Fruit fly (Drosophila melanogaster) whole organism, embryonic: ENCODE data around the gene pim.
A peak's percentile ranks its signal among the peaks of the same experiment; 100 is the strongest.

Experiments used
- CG11085 ChIP-seq: fragments of 200-800 bp; sonication (Bioruptor generic); IDR thresholded peaks from 2 replicates; pipeline ENCODE4 v1.3.6; 2022; ENCODE audit warnings: missing biosample characterization, missing genetic modification characterization
- CG11723 ChIP-seq: fragments of 200-800 bp; sonication (Bioruptor generic); optimal IDR thresholded peaks from 2 replicates; lab custom pipeline; 2017; ENCODE audit warnings: missing biosample characterization, mild to moderate bottlenecking, missing genetic modification characterization
- CG12659 ChIP-seq: fragments of 200-800 bp; sonication (Bioruptor generic); optimal IDR thresholded peaks from 3 replicates; lab custom pipeline; 2017; ENCODE audit warnings: mild to moderate bottlenecking, missing biosample characterization, missing genetic modification reagents, missing genetic modification characterization
- CG17359 ChIP-seq: fragments of 200-800 bp; sonication (Bioruptor generic); optimal IDR thresholded peaks from 3 replicates; lab custom pipeline; 2018; ENCODE audit warnings: missing biosample characterization, mild to moderate bottlenecking, missing genetic modification characterization, moderate library complexity
- CG17829 ChIP-seq: fragments of 200-800 bp; optimal IDR thresholded peaks from 2 replicates; lab custom pipeline; 2019; ENCODE audit warnings: missing biosample characterization, mild to moderate bottlenecking, missing genetic modification characterization, moderate library complexity
- CG2678 ChIP-seq: fragments of 200-800 bp; sonication (Bioruptor generic); optimal IDR thresholded peaks from 3 replicates; lab custom pipeline; 2019; ENCODE audit warnings: missing biosample characterization, mild to moderate bottlenecking, missing genetic modification characterization, moderate library complexity
- CG30020 ChIP-seq: fragments of 200-800 bp; optimal IDR thresholded peaks from 2 replicates; lab custom pipeline; 2019; ENCODE audit warnings: missing biosample characterization, mild to moderate bottlenecking, missing genetic modification characterization, moderate library complexity
- CG31365 ChIP-seq: fragments of 200-800 bp; sonication (Bioruptor generic); optimal IDR thresholded peaks from 2 replicates; lab custom pipeline; 2018; ENCODE audit warnings: missing biosample characterization, mild to moderate bottlenecking, missing genetic modification characterization
- CG32772 ChIP-seq: fragments of 200-800 bp; sonication (Bioruptor generic); IDR thresholded peaks from 2 replicates; pipeline ENCODE4 v1.3.6; 2022; ENCODE audit warnings: missing biosample characterization, missing genetic modification characterization
- CG3407 ChIP-seq: fragments of 200-800 bp; sonication (Bioruptor generic); optimal IDR thresholded peaks from 2 replicates; lab custom pipeline; 2018; ENCODE audit warnings: missing biosample characterization, mild to moderate bottlenecking, missing genetic modification characterization
- CG34224 ChIP-seq: fragments of 200-800 bp; sonication (Bioruptor generic); IDR thresholded peaks from 3 replicates; pipeline ENCODE4 v1.3.6; 2022; ENCODE audit warnings: missing biosample characterization, missing genetic modification characterization; ENCODE audit not compliant: partially characterized antibody
- CG4360 ChIP-seq: fragments of 200-800 bp; sonication (Bioruptor generic); IDR thresholded peaks from 2 replicates; pipeline ENCODE4 v1.3.6; 2022; ENCODE audit warnings: missing biosample characterization, missing genetic modification characterization
- CG9609 ChIP-seq: fragments of 200-800 bp; sonication (Bioruptor generic); optimal IDR thresholded peaks from 3 replicates; lab custom pipeline; 2016; ENCODE audit warnings: missing biosample characterization, missing genetic modification characterization
- CTCF ChIP-seq: fragments of 200-800 bp; sonication (Bioruptor generic); optimal IDR thresholded peaks from 2 replicates; lab custom pipeline; 2017; ENCODE audit warnings: missing biosample characterization, mild to moderate bottlenecking, missing genetic modification characterization, moderate library complexity
- Dll ChIP-seq: fragments of 200-800 bp; sonication (Bioruptor generic); IDR thresholded peaks from 4 replicates; pipeline ENCODE4 v1.3.6; 2022; ENCODE audit warnings: missing biosample characterization, missing genetic modification characterization; ENCODE audit not compliant: partially characterized antibody
- Dref ChIP-seq: fragments of 200-800 bp; sonication (Bioruptor generic); IDR thresholded peaks from 2 replicates; pipeline ENCODE4 v1.3.6; 2022; ENCODE audit warnings: missing biosample characterization, missing genetic modification characterization
- E2f2 ChIP-seq: fragments of 200-800 bp; sonication (Bioruptor generic); IDR thresholded peaks from 2 replicates; pipeline ENCODE4 v1.3.6; 2022; ENCODE audit warnings: missing biosample characterization, missing genetic modification characterization
- Eip74EF ChIP-seq, 2 experiments: fragments of 200-800 bp in 1 of 2; fragments of >200 bp in 1 of 2; sonication (Bioruptor generic) in 1 of 2; optimal IDR thresholded peaks; 2 replicates each; lab custom pipeline; 2017 to 2019; ENCODE audit warnings: missing biosample characterization in 2 of 2, missing genetic modification characterization in 2 of 2, mild to moderate bottlenecking in 1 of 2, moderate library complexity in 1 of 2
- GATAe ChIP-seq: fragments of 200-800 bp; sonication (Bioruptor generic); conservative IDR thresholded peaks from 2 replicates; pipeline ENCODE4 v1.3.6; 2022; ENCODE audit warnings: missing biosample characterization, missing genetic modification characterization
- HmgD ChIP-seq: fragments of 200-800 bp; sonication (Bioruptor generic); optimal IDR thresholded peaks from 3 replicates; lab custom pipeline; 2016; ENCODE audit warnings: missing biosample characterization, missing genetic modification characterization
- HmgZ ChIP-seq: fragments of 200-800 bp; sonication (Bioruptor generic); optimal IDR thresholded peaks from 2 replicates; lab custom pipeline; 2018; ENCODE audit warnings: missing biosample characterization, mild to moderate bottlenecking, missing genetic modification characterization
- Hr39 ChIP-seq: fragments of >200 bp; optimal IDR thresholded peaks from 2 replicates; lab custom pipeline; 2017
- Hsf ChIP-seq: fragments of 200-800 bp; sonication (Bioruptor generic); optimal IDR thresholded peaks from 3 replicates; lab custom pipeline; 2016; ENCODE audit warnings: missing biosample characterization, missing genetic modification characterization
- Meics ChIP-seq: fragments of 200-800 bp; sonication (Bioruptor generic); optimal IDR thresholded peaks from 2 replicates; lab custom pipeline; 2017; ENCODE audit warnings: missing biosample characterization, mild to moderate bottlenecking, missing genetic modification characterization
- NC2α ChIP-seq: fragments of 200-800 bp; sonication (Bioruptor generic); optimal IDR thresholded peaks from 2 replicates; lab custom pipeline; 2016; ENCODE audit warnings: missing biosample characterization, missing genetic modification characterization
- Oaz ChIP-seq: fragments of 200-800 bp; sonication (Bioruptor generic); IDR thresholded peaks from 2 replicates; pipeline ENCODE4 v1.3.6; 2022; ENCODE audit warnings: missing biosample characterization, missing genetic modification characterization
- TFAM ChIP-seq: fragments of 200-800 bp; sonication (Bioruptor generic); optimal IDR thresholded peaks from 2 replicates; lab custom pipeline; 2017; ENCODE audit warnings: missing biosample characterization, missing genetic modification characterization, inconsistent platforms
- Taf1 ChIP-seq: fragments of 200-800 bp; sonication (Bioruptor generic); IDR thresholded peaks from 2 replicates; pipeline ENCODE4 v1.3.6; 2022; ENCODE audit warnings: missing biosample characterization, missing genetic modification characterization
- ab ChIP-seq: fragments of 200-800 bp; sonication (Bioruptor generic); optimal IDR thresholded peaks from 2 replicates; lab custom pipeline; 2016; ENCODE audit warnings: missing biosample characterization, missing genetic modification characterization
- ato ChIP-seq: fragments of 200-800 bp; sonication (Bioruptor generic); IDR thresholded peaks from 2 replicates; pipeline ENCODE4 v1.3.6; 2022; ENCODE audit warnings: missing biosample characterization, missing genetic modification characterization; ENCODE audit not compliant: partially characterized antibody
- da ChIP-seq: fragments of 200-800 bp; sonication (Bioruptor generic); optimal IDR thresholded peaks from 2 replicates; lab custom pipeline; 2016; ENCODE audit warnings: missing biosample characterization, missing genetic modification characterization
- eyg ChIP-seq: fragments of 200-800 bp; sonication (Bioruptor generic); optimal IDR thresholded peaks from 3 replicates; lab custom pipeline; 2016; ENCODE audit warnings: missing biosample characterization, missing genetic modification characterization
- fu2 ChIP-seq: fragments of 200-800 bp; sonication (Bioruptor generic); optimal IDR thresholded peaks from 2 replicates; lab custom pipeline; 2016; ENCODE audit warnings: missing biosample characterization, missing genetic modification characterization
- grau ChIP-seq: fragments of 200-800 bp; optimal IDR thresholded peaks from 3 replicates; lab custom pipeline; 2019; ENCODE audit warnings: missing biosample characterization, mild to moderate bottlenecking, missing genetic modification characterization, moderate library complexity
- grn ChIP-seq: fragments of 200-800 bp; sonication (Bioruptor generic); optimal IDR thresholded peaks from 3 replicates; lab custom pipeline; 2017; ENCODE audit warnings: missing biosample characterization, missing genetic modification characterization
- gsb-n ChIP-seq: fragments of 200-800 bp; sonication (Bioruptor generic); optimal IDR thresholded peaks from 3 replicates; lab custom pipeline; 2018; ENCODE audit warnings: missing biosample characterization, mild to moderate bottlenecking, missing genetic modification characterization
- gt ChIP-seq: fragments of 200-800 bp; sonication (Bioruptor generic); IDR thresholded peaks from 2 replicates; pipeline ENCODE4 v1.3.6; 2022; ENCODE audit warnings: missing biosample characterization, missing genetic modification characterization
- ind ChIP-seq: fragments of 200-800 bp; sonication (Bioruptor generic); optimal IDR thresholded peaks from 3 replicates; lab custom pipeline; 2016; ENCODE audit warnings: missing biosample characterization, missing genetic modification characterization
- maf-S ChIP-seq: fragments of 200-800 bp; sonication (Bioruptor generic); optimal IDR thresholded peaks from 2 replicates; lab custom pipeline; 2016; ENCODE audit warnings: missing biosample characterization, missing genetic modification characterization
- mam ChIP-seq: fragments of 200-800 bp; sonication (Bioruptor generic); optimal IDR thresholded peaks from 3 replicates; lab custom pipeline; 2016; ENCODE audit warnings: missing biosample characterization, missing genetic modification characterization
- nau ChIP-seq: fragments of 200-800 bp; sonication (Bioruptor generic); optimal IDR thresholded peaks from 3 replicates; lab custom pipeline; 2017; ENCODE audit warnings: missing biosample characterization, mild to moderate bottlenecking, missing genetic modification characterization, missing genetic modification reagents
- otp ChIP-seq: fragments of 200-800 bp; sonication (Bioruptor generic); IDR thresholded peaks from 3 replicates; pipeline ENCODE4, ENCODE4 v1.3.6; 2022; ENCODE audit warnings: missing biosample characterization, missing genetic modification characterization
- repo ChIP-seq: fragments of 200-800 bp; sonication (Bioruptor generic); optimal IDR thresholded peaks from 2 replicates; lab custom pipeline; 2016; ENCODE audit warnings: missing biosample characterization, missing genetic modification characterization
- row ChIP-seq: fragments of 200-800 bp; sonication (Bioruptor generic); IDR thresholded peaks from 3 replicates; pipeline ENCODE4 v1.3.6; 2022; ENCODE audit warnings: missing biosample characterization, missing genetic modification characterization
- run ChIP-seq: fragments of 200-800 bp; sonication (Bioruptor generic); optimal IDR thresholded peaks from 3 replicates; lab custom pipeline; 2018; ENCODE audit warnings: missing biosample characterization, mild to moderate bottlenecking, missing genetic modification characterization
- scrt ChIP-seq: fragments of 200-800 bp; sonication (Bioruptor generic); optimal IDR thresholded peaks from 2 replicates; lab custom pipeline; 2018; ENCODE audit warnings: missing biosample characterization, mild to moderate bottlenecking, missing genetic modification characterization, moderate library complexity
- sna ChIP-seq: fragments of 200-800 bp; sonication (Bioruptor generic); IDR thresholded peaks from 2 replicates; pipeline ENCODE4 v1.3.6; 2022; ENCODE audit warnings: missing biosample characterization, missing genetic modification characterization; ENCODE audit not compliant: partially characterized antibody
- sug ChIP-seq: fragments of 200-800 bp; optimal IDR thresholded peaks from 2 replicates; lab custom pipeline; 2019; ENCODE audit warnings: missing biosample characterization, mild to moderate bottlenecking, missing genetic modification characterization, moderate library complexity
- tio ChIP-seq: fragments of 200-800 bp; sonication (Bioruptor generic); optimal IDR thresholded peaks from 2 replicates; lab custom pipeline; 2017; ENCODE audit warnings: missing biosample characterization, missing genetic modification characterization, inconsistent platforms
- vvl ChIP-seq: fragments of 200-800 bp; sonication (Bioruptor generic); IDR thresholded peaks from 2 replicates; pipeline ENCODE4 v1.3.6; 2022; ENCODE audit warnings: missing biosample characterization, missing genetic modification characterization
- zen2 ChIP-seq: fragments of 200-800 bp; sonication (Bioruptor generic); IDR thresholded peaks from 3 replicates; pipeline ENCODE4 v1.3.6; 2022; ENCODE audit warnings: missing biosample characterization, missing genetic modification characterization; ENCODE audit not compliant: partially characterized antibody

Gene pim

dm6 chr2L:10405008-10405654 lies 42.3 kb downstream of the pim start, which contains the start of the genes CG17768, LSm-4 and Ir31a (continued):
- TF ChIP-seq fu2 (GFP tag; lab: Kevin White, UChicago): no peak
- no peak for TF ChIP-seq Hr39 (lab: Kevin White, UChicago)
- TF ChIP-seq Taf1 (GFP tag; lab: Robert Waterston, UW): no peak
- no peak for TF ChIP-seq eyg
- TF ChIP-seq CG17829 (tag; lab: Kevin White, UChicago): no peak
- peak; percentile 54 for TF ChIP-seq row (GFP tag; lab: Robert Waterston, UW)
- no peak for TF ChIP-seq CG31365 (tag; lab: Kevin White, UChicago)
- no peak for TF ChIP-seq CG32772 (GFP tag; lab: Robert Waterston, UW)
- TF ChIP-seq gsb-n: no peak
- peak; percentile 85 for TF ChIP-seq CG34224 (GFP tag; lab: Robert Waterston, UW)
- TF ChIP-seq tio (GFP tag; lab: Kevin White, UChicago): no peak
- TF ChIP-seq maf-S (GFP tag; lab: Kevin White, UChicago): no peak
- no peak for TF ChIP-seq grn (GFP tag; lab: Kevin White, UChicago)
- no peak for TF ChIP-seq HmgD
- no peak for TF ChIP-seq ab (GFP tag; lab: Kevin White, UChicago)
- no peak for TF ChIP-seq sug (tag; lab: Kevin White, UChicago)
- TF ChIP-seq CG3407: no peak
- TF ChIP-seq CG9609: no peak
- no peak for TF ChIP-seq grau (tag; lab: Kevin White, UChicago)
- TF ChIP-seq ind (GFP tag; lab: Kevin White, UChicago): no peak
- TF ChIP-seq Dref (GFP tag; lab: Robert Waterston, UW): peak; percentile 66
- no peak for TF ChIP-seq CG17359 (tag; lab: Kevin White, UChicago)
- no peak for TF ChIP-seq mam
- no peak for TF ChIP-seq GATAe (GFP tag; lab: Robert Waterston, UW)
- no peak for TF ChIP-seq HmgZ (tag; lab: Kevin White, UChicago)
- peak; percentile 19; the same call in 1 of the 2 replicates for TF ChIP-seq E2f2 (GFP tag; lab: Robert Waterston, UW)
- TF ChIP-seq CG11723 (GFP tag; lab: Kevin White, UChicago): no peak
- no peak for TF ChIP-seq NC2α
- TF ChIP-seq ato (GFP tag; lab: Robert Waterston, UW): no peak
- TF ChIP-seq TFAM: no peak
- peak; percentile 25 for TF ChIP-seq CG12659 (GFP tag; lab: Kevin White, UChicago)
- TF ChIP-seq CTCF (GFP tag; lab: Kevin White, UChicago): no peak
- no peak for TF ChIP-seq otp (GFP tag; lab: Robert Waterston, UW)
- no peak for TF ChIP-seq repo (GFP tag; lab: Kevin White, UChicago)
- no peak for TF ChIP-seq Meics (GFP tag; lab: Kevin White, UChicago)
- TF ChIP-seq vvl (GFP tag; lab: Robert Waterston, UW): peak; percentile 84
- TF ChIP-seq Oaz (GFP tag; lab: Robert Waterston, UW): no peak
- no peak for TF ChIP-seq CG4360 (GFP tag; lab: Robert Waterston, UW)
- no peak for TF ChIP-seq nau (GFP tag; lab: Kevin White, UChicago)
- TF ChIP-seq zen2 (GFP tag; lab: Robert Waterston, UW): peak; percentile 46; the same call in 1 of the 3 replicates
- TF ChIP-seq run (tag; lab: Kevin White, UChicago): no peak
- no peak for TF ChIP-seq da (GFP tag; lab: Kevin White, UChicago)
- no peak for TF ChIP-seq scrt
- peak; percentile 85 for TF ChIP-seq Dll (GFP tag; lab: Robert Waterston, UW)
- TF ChIP-seq gt (GFP tag; lab: Robert Waterston, UW): no peak
- peak; percentile 91 for TF ChIP-seq CG30020 (tag; lab: Kevin White, UChicago)
- no peak for TF ChIP-seq Eip74EF (GFP tag; optimal IDR thresholded peaks at IDR 0.05; lab: Kevin White, UChicago)
- TF ChIP-seq Hsf (GFP tag; lab: Kevin White, UChicago): no peak
- TF ChIP-seq sna (GFP tag; lab: Robert Waterston, UW): peak; percentile 66; the same call in 1 of the 2 replicates
- TF ChIP-seq CG2678 (tag; lab: Kevin White, UChicago): no peak
- TF ChIP-seq CG11085 (GFP tag; lab: Robert Waterston, UW): no peak
